Worm (Caenorhabditis elegans) whole organism, L1 larva: ENCODE results near the gene bath-31.

Source experiments
- hpl-2 ChIP-seq: fragments of 150-350 bp; optimal IDR thresholded peaks from 2 replicates; lab custom pipeline; 2014; ENCODE audit warnings: missing biosample characterization, missing genetic modification reagents, missing genetic modification characterization
- jun-1 ChIP-seq: fragments of 150-350 bp; optimal IDR thresholded peaks from 2 replicates; lab custom pipeline; 2014; ENCODE audit warnings: missing biosample characterization, missing genetic modification reagents, missing genetic modification characterization
- lin-39 ChIP-seq: fragments of 150-350 bp; optimal IDR thresholded peaks from 2 replicates; lab custom pipeline; 2014; ENCODE audit warnings: missing biosample characterization, missing genetic modification reagents, missing genetic modification characterization
- nhr-19 ChIP-seq: fragments of 200-800 bp; sonication (Bioruptor generic); conservative IDR thresholded peaks from 2 replicates; pipeline ENCODE4 v1.3.6; 2022; ENCODE audit warnings: missing genetic modification characterization, missing compliant biosample characterization
- xbp-1 ChIP-seq: sonication (generic microtip); optimal IDR thresholded peaks from 2 replicates; lab custom pipeline; 2016; ENCODE audit warnings: missing genetic modification characterization, missing compliant biosample characterization

- TF ChIP-seq jun-1 (tag; lab: Kevin White, UChicago) (no peak), hpl-2 (GFP tag; lab: Kevin White, UChicago) (no peak), xbp-1 (tag; lab: Kevin White, UChicago) (no peak), nhr-19 (no peak), lin-39 (no peak)
These were observed 5.2 kb downstream of the bath-31 start, which contains the start of gene F12E12.6 for ce11 chrII:3736893-3737375.
